Worm (Caenorhabditis elegans) whole organism, late embryonic: ENCODE measurements around the gene Y22D7AL.10.

Experiments used
- C08G9.2 ChIP-seq: sonication (generic microtip); optimal IDR thresholded peaks from 2 replicates; lab custom pipeline; 2016; ENCODE audit warnings: mild to moderate bottlenecking, missing genetic modification characterization, moderate library complexity, missing compliant biosample characterization
- F13H6.1 ChIP-seq: sonication (generic microtip); optimal IDR thresholded peaks from 2 replicates; lab custom pipeline; 2016; ENCODE audit warnings: missing genetic modification characterization, missing compliant biosample characterization
- K02D7.2 ChIP-seq: sonication (generic microtip); optimal IDR thresholded peaks from 2 replicates; lab custom pipeline; 2017; ENCODE audit warnings: mild to moderate bottlenecking, missing genetic modification characterization, missing compliant biosample characterization
- Y22D7AL.16 ChIP-seq: sonication (generic microtip); optimal IDR thresholded peaks from 2 replicates; lab custom pipeline; 2016; ENCODE audit warnings: missing genetic modification characterization, missing compliant biosample characterization
- ahr-1 ChIP-seq: sonication (generic microtip); optimal IDR thresholded peaks from 2 replicates; lab custom pipeline; 2016; ENCODE audit warnings: missing genetic modification characterization, missing compliant biosample characterization
- ama-1 ChIP-seq: fragments of 150-350 bp; optimal IDR thresholded peaks from 2 replicates; lab custom pipeline; 2014
- ceh-19 ChIP-seq: fragments of 200-800 bp; sonication (Bioruptor generic); optimal IDR thresholded peaks from 2 replicates; lab custom pipeline; 2018; ENCODE audit warnings: mild to moderate bottlenecking, missing genetic modification characterization, missing compliant biosample characterization
- ceh-2 ChIP-seq: sonication (generic microtip); optimal IDR thresholded peaks from 2 replicates; lab custom pipeline; 2016; ENCODE audit warnings: missing genotype, missing genetic modification characterization, missing compliant biosample characterization
- ceh-22 ChIP-seq: sonication (generic microtip); optimal IDR thresholded peaks from 2 replicates; lab custom pipeline; 2017; ENCODE audit warnings: missing biosample characterization, missing genetic modification characterization
- ceh-31 ChIP-seq: sonication (generic microtip); optimal IDR thresholded peaks from 2 replicates; lab custom pipeline; 2016; ENCODE audit warnings: missing genetic modification characterization, missing compliant biosample characterization
- ceh-34 ChIP-seq: sonication (generic microtip); optimal IDR thresholded peaks from 2 replicates; lab custom pipeline; 2016; ENCODE audit warnings: mild to moderate bottlenecking, missing genetic modification characterization, missing compliant biosample characterization
- ceh-45 ChIP-seq: fragments of 200-800 bp; sonication (Bioruptor generic); IDR thresholded peaks from 2 replicates; pipeline ENCODE4 v1.3.6; 2022; ENCODE audit warnings: missing genetic modification reagents, missing genetic modification characterization, missing compliant biosample characterization
- dmd-4 ChIP-seq: sonication (generic microtip); optimal IDR thresholded peaks from 2 replicates; lab custom pipeline; 2016; ENCODE audit warnings: borderline replicate concordance, missing genetic modification characterization, missing compliant biosample characterization
- elt-2 ChIP-seq: sonication (generic microtip); optimal IDR thresholded peaks from 2 replicates; lab custom pipeline; 2016; ENCODE audit warnings: missing genetic modification reagents, missing genetic modification characterization, missing compliant biosample characterization
- elt-4 ChIP-seq: sonication (generic microtip); optimal IDR thresholded peaks from 2 replicates; lab custom pipeline; 2016; ENCODE audit warnings: missing genetic modification characterization, missing compliant biosample characterization
- fax-1 ChIP-seq: sonication (generic microtip); optimal IDR thresholded peaks from 2 replicates; lab custom pipeline; 2016; ENCODE audit warnings: missing genotype, missing genetic modification characterization, missing compliant biosample characterization
- fkh-10 ChIP-seq: fragments of 150-350 bp; optimal IDR thresholded peaks from 2 replicates; lab custom pipeline; 2014; ENCODE audit warnings: missing biosample characterization, missing genetic modification reagents, missing genetic modification characterization
- fkh-6 ChIP-seq: sonication (generic microtip); optimal IDR thresholded peaks from 2 replicates; lab custom pipeline; 2016; ENCODE audit warnings: missing genetic modification characterization, missing compliant biosample characterization
- gmeb-2 ChIP-seq: sonication (generic microtip); optimal IDR thresholded peaks from 2 replicates; lab custom pipeline; 2016; ENCODE audit warnings: missing genetic modification characterization, inconsistent platforms, missing compliant biosample characterization
- lim-6 ChIP-seq: sonication (generic microtip); optimal IDR thresholded peaks from 2 replicates; lab custom pipeline; 2016; ENCODE audit warnings: missing genetic modification characterization, missing compliant biosample characterization
- lin-11 ChIP-seq: fragments of 200-800 bp; sonication (Bioruptor generic); optimal IDR thresholded peaks from 2 replicates; lab custom pipeline; 2018; ENCODE audit warnings: mild to moderate bottlenecking, missing genetic modification characterization, missing compliant biosample characterization
- madf-2 ChIP-seq: sonication (generic microtip); optimal IDR thresholded peaks from 2 replicates; lab custom pipeline; 2017; ENCODE audit warnings: missing genetic modification characterization, missing compliant biosample characterization
- nfya-1 ChIP-seq: sonication (generic microtip); optimal IDR thresholded peaks from 2 replicates; lab custom pipeline; 2017; ENCODE audit warnings: missing genetic modification characterization, mild to moderate bottlenecking, missing compliant biosample characterization, antibody characterized with exemption, moderate library complexity
- npax-4 ChIP-seq: sonication (generic microtip); optimal IDR thresholded peaks from 2 replicates; lab custom pipeline; 2016; ENCODE audit warnings: missing genetic modification characterization, missing compliant biosample characterization
- odd-2 ChIP-seq: sonication (generic microtip); optimal IDR thresholded peaks from 2 replicates; lab custom pipeline; 2017; ENCODE audit warnings: antibody characterized with exemption, mild to moderate bottlenecking, missing genetic modification characterization, missing compliant biosample characterization
- pag-3 ChIP-seq: sonication (generic microtip); optimal IDR thresholded peaks from 2 replicates; lab custom pipeline; 2016; ENCODE audit warnings: missing compliant biosample characterization, missing genetic modification characterization, borderline replicate concordance
- pat-9 ChIP-seq: fragments of 200-800 bp; sonication (Bioruptor generic); optimal IDR thresholded peaks from 2 replicates; lab custom pipeline; 2018; ENCODE audit warnings: mild to moderate bottlenecking, missing genetic modification characterization, moderate library complexity, missing compliant biosample characterization
- pax-1 ChIP-seq: fragments of 150-350 bp; optimal IDR thresholded peaks from 2 replicates; lab custom pipeline; 2014; ENCODE audit warnings: missing biosample characterization, missing genetic modification characterization
- pha-2 ChIP-seq: sonication (generic microtip); optimal IDR thresholded peaks from 2 replicates; lab custom pipeline; 2017; ENCODE audit warnings: mild to moderate bottlenecking, missing genetic modification characterization, missing compliant biosample characterization
- pros-1 ChIP-seq: fragments of 150-350 bp; optimal IDR thresholded peaks from 2 replicates; lab custom pipeline; 2014; ENCODE audit warnings: missing biosample characterization, missing genetic modification reagents, missing genetic modification characterization
- ref-2 ChIP-seq: sonication (generic microtip); optimal IDR thresholded peaks from 2 replicates; lab custom pipeline; 2016; ENCODE audit warnings: missing genetic modification characterization, missing compliant biosample characterization
- rnt-1 ChIP-seq: sonication (generic microtip); optimal IDR thresholded peaks from 2 replicates; lab custom pipeline; 2016; ENCODE audit warnings: missing genetic modification characterization, missing compliant biosample characterization
- syd-9 ChIP-seq: sonication (generic microtip); optimal IDR thresholded peaks from 2 replicates; lab custom pipeline; 2016; ENCODE audit warnings: mild to moderate bottlenecking, missing genetic modification characterization, moderate library complexity, missing compliant biosample characterization
- tbx-2 ChIP-seq: sonication (generic microtip); optimal IDR thresholded peaks from 2 replicates; lab custom pipeline; 2016; ENCODE audit warnings: missing genetic modification characterization, missing compliant biosample characterization
- tbx-7 ChIP-seq: sonication (generic microtip); optimal IDR thresholded peaks from 2 replicates; lab custom pipeline; 2016; ENCODE audit warnings: missing genotype, missing genetic modification characterization, missing compliant biosample characterization
- unc-42 ChIP-seq: sonication (generic microtip); optimal IDR thresholded peaks from 2 replicates; lab custom pipeline; 2016; ENCODE audit warnings: missing genotype, missing genetic modification characterization, missing compliant biosample characterization
- unc-55 ChIP-seq: sonication (generic microtip); optimal IDR thresholded peaks from 2 replicates; lab custom pipeline; 2017; ENCODE audit warnings: missing biosample characterization, missing genetic modification reagents, missing genetic modification characterization
- ztf-16 ChIP-seq: sonication (generic microtip); optimal IDR thresholded peaks from 2 replicates; lab custom pipeline; 2017; ENCODE audit warnings: missing genetic modification characterization, missing compliant biosample characterization

Y22D7AL.10 gene

DNA sequence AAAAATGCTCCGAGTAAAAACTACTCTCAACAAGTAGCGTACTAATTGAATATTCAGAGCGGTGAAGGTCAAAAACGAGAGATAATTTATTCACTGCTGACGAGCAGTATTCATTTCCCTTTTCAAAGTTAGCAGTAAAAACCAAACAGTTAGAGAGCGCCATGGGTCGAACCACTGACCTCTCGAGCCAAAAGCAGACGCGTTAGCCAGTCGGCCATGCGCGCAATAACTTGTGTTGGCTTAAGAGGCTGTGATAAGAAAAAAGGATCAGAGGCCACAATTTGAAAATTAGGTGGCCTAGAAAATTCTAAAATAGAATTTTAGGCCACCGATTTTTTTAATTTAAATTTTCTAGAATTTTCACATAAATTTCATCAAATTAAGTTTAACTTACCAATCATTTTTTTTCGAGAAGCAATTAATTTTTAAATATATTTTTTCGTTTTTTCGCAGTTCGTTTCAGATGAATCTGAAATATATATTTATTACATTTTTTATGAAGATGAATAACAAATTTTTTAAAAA is 18.0 kb downstream of the Y22D7AL.10 start, which contains the start of gene sms-3:
Gene sms-3 (minus strand): TSS at position 475 of the 525 bp plus-strand sequence.
- no peak for TF ChIP-seq ama-1 (lab: Kevin White, UChicago)
- peak; percentile 31 for TF ChIP-seq pha-2 (tag; lab: Kevin White, UChicago)
- TF ChIP-seq tbx-2 (tag; lab: Kevin White, UChicago) = peak; percentile 16
- no peak for TF ChIP-seq ceh-22 (tag; lab: Kevin White, UChicago)
- TF ChIP-seq tbx-7 (tag; lab: Kevin White, UChicago) = no peak
- TF ChIP-seq fax-1 (tag; lab: Kevin White, UChicago) = no peak
- TF ChIP-seq Y22D7AL.16 (tag; lab: Kevin White, UChicago) = peak; percentile 5
- TF ChIP-seq elt-2 (tag; lab: Kevin White, UChicago) = peak; percentile 4
- peak; percentile 10 for TF ChIP-seq pat-9
- TF ChIP-seq C08G9.2 (tag; lab: Kevin White, UChicago) = peak; percentile 23

- TF ChIP-seq pros-1 (tag; lab: Kevin White, UChicago) (no peak), npax-4 (tag; lab: Kevin White, UChicago) (no peak)
Observed at ce11 chrIII:1598927-1599326, 19.8 kb downstream of the Y22D7AL.10 start.

DNA sequence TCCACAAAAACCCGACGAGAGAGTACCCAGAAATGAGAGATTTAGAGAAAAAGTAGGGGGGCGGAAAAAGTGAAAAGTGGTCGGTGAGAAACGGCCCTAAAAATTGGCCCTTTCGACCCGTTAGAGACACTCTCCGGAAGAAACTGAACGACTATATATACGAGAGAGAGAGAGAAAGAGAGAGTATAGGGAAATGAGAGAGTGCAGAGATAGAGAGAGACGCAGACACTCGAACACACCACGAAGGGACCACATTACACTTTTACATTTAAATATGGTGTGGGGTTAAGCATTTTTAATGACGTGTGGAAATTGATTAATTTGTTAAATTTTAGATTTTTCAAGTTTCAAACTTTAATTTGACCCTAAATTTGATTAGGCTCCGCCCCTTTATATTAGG is 27.0 kb downstream of the Y22D7AL.10 start:
- TF ChIP-seq odd-2 (tag; lab: Kevin White, UChicago) = no peak
- no peak for TF ChIP-seq ceh-45 (GFP tag; lab: Robert Waterston, UW)
- no peak for TF ChIP-seq ahr-1 (tag; lab: Kevin White, UChicago)
- TF ChIP-seq syd-9 (tag; lab: Kevin White, UChicago) = no peak
- TF ChIP-seq fkh-6 (tag; lab: Kevin White, UChicago) = no peak
- TF ChIP-seq ref-2 (tag; lab: Kevin White, UChicago) = no peak
- TF ChIP-seq unc-55 = peak; percentile 20
- peak; percentile 55 for TF ChIP-seq ceh-31 (tag; lab: Kevin White, UChicago)
- TF ChIP-seq nfya-1 (tag; lab: Kevin White, UChicago) = peak; percentile 65
- TF ChIP-seq pha-2 (tag; lab: Kevin White, UChicago) = no peak
- TF ChIP-seq Y22D7AL.16 (tag; lab: Kevin White, UChicago) = no peak
- TF ChIP-seq ceh-2 (tag; lab: Kevin White, UChicago) = no peak
- peak; percentile 23 for TF ChIP-seq ceh-34 (tag; lab: Kevin White, UChicago)
- no peak for TF ChIP-seq npax-4 (tag; lab: Kevin White, UChicago)
- TF ChIP-seq madf-2 (tag; lab: Kevin White, UChicago) = no peak
- no peak for TF ChIP-seq pat-9
- no peak for TF ChIP-seq ama-1 (lab: Kevin White, UChicago)
- TF ChIP-seq fkh-10 = no peak
- no peak for TF ChIP-seq gmeb-2
- no peak for TF ChIP-seq pag-3 (tag; lab: Kevin White, UChicago)
- no peak for TF ChIP-seq lim-6 (tag; lab: Kevin White, UChicago)
- no peak for TF ChIP-seq pax-1 (tag; lab: Kevin White, UChicago)
- no peak for TF ChIP-seq K02D7.2 (tag; lab: Kevin White, UChicago)
- no peak for TF ChIP-seq lin-11 (tag; lab: Kevin White, UChicago)
- TF ChIP-seq rnt-1 (tag; lab: Kevin White, UChicago) = no peak
- TF ChIP-seq ceh-19 (GFP tag; lab: Kevin White, UChicago) = peak; percentile 5
- no peak for TF ChIP-seq dmd-4 (tag; lab: Kevin White, UChicago)
- no peak for TF ChIP-seq F13H6.1 (tag; lab: Kevin White, UChicago)
- no peak for TF ChIP-seq ztf-16 (tag; lab: Kevin White, UChicago)
- peak; percentile 55 for TF ChIP-seq unc-42 (tag; lab: Kevin White, UChicago)
- TF ChIP-seq elt-4 (tag; lab: Kevin White, UChicago) = no peak
